Worm (Caenorhabditis elegans) whole organism, L4 larva: ENCODE measurements around the gene nca-2.
A peak's percentile ranks its signal among the peaks of the same experiment; 100 is the strongest.

ENCODE experiments used
- F10B5.3 ChIP-seq: sonication (generic microtip); optimal IDR thresholded peaks from 2 replicates; lab custom pipeline; 2016; ENCODE audit warnings: mild to moderate bottlenecking, missing genetic modification characterization, missing compliant biosample characterization
- F49E8.2 ChIP-seq: sonication (generic microtip); optimal IDR thresholded peaks from 2 replicates; lab custom pipeline; 2016; ENCODE audit warnings: missing compliant biosample characterization, mild to moderate bottlenecking, missing genetic modification characterization, borderline replicate concordance
- R02D3.7 ChIP-seq: fragments of 150-350 bp; sonication (generic microtip); optimal IDR thresholded peaks from 3 replicates; lab custom pipeline; 2014; ENCODE audit warnings: missing biosample characterization, missing genetic modification characterization
- T20F7.1 ChIP-seq: fragments of 200-800 bp; sonication (Bioruptor generic); optimal IDR thresholded peaks from 2 replicates; lab custom pipeline; 2018; ENCODE audit warnings: mild to moderate bottlenecking, missing genetic modification characterization, missing compliant biosample characterization
- T26A8.4 ChIP-seq: fragments of 200-800 bp; sonication (Bioruptor generic); IDR thresholded peaks from 2 replicates; pipeline ENCODE4 v1.3.6; 2022; ENCODE audit warnings: missing genetic modification characterization, missing compliant biosample characterization
- ZK337.2 ChIP-seq: fragments of 200-800 bp; sonication (Bioruptor generic); IDR thresholded peaks from 2 replicates; pipeline ENCODE4 v1.3.6; 2022; ENCODE audit warnings: missing genetic modification reagents, missing genetic modification characterization, missing compliant biosample characterization
- aha-1 ChIP-seq: fragments of 150-350 bp; peaks from one replicate; lab custom pipeline; 2014; ENCODE audit warnings: missing biosample characterization, missing genetic modification characterization
- ama-1 ChIP-seq: fragments of 150-350 bp; optimal IDR thresholded peaks from 2 replicates; lab custom pipeline; 2014; ENCODE audit warnings: inconsistent platforms, mixed read lengths
- arid-1 ChIP-seq: fragments of 200-800 bp; sonication (Bioruptor generic); conservative IDR thresholded peaks from 2 replicates; pipeline ENCODE4 v1.3.6; 2022; ENCODE audit warnings: missing genetic modification reagents, missing genetic modification characterization, missing compliant biosample characterization
- ceh-20 ChIP-seq: fragments of 200-800 bp; sonication (Bioruptor generic); IDR thresholded peaks from 2 replicates; pipeline ENCODE4 v1.3.6; 2022; ENCODE audit warnings: missing genetic modification reagents, missing genetic modification characterization, missing compliant biosample characterization
- ceh-44 ChIP-seq: fragments of 200-800 bp; sonication (Bioruptor generic); IDR thresholded peaks from 2 replicates; pipeline ENCODE4 v1.3.6; 2022; ENCODE audit warnings: missing genetic modification reagents, missing genetic modification characterization, missing compliant biosample characterization
- ces-1 ChIP-seq: fragments of 150-350 bp; sonication (generic microtip); optimal IDR thresholded peaks from 4 replicates; lab custom pipeline; 2014; ENCODE audit warnings: missing biosample characterization, missing genetic modification reagents, missing genetic modification characterization
- ctbp-1 ChIP-seq: fragments of 200-800 bp; sonication (Bioruptor generic); IDR thresholded peaks from 2 replicates; pipeline ENCODE4 v1.3.6; 2022; ENCODE audit warnings: missing genetic modification reagents, missing genetic modification characterization, missing compliant biosample characterization
- daf-16 ChIP-seq, 3 experiments: sonication (generic microtip); optimal IDR thresholded peaks; 2 replicates each; lab custom pipeline; 2016 to 2017; ENCODE audit warnings: missing genetic modification characterization in 3 of 3, missing genetic modification reagents in 3 of 3, mild to moderate bottlenecking in 2 of 3, missing compliant biosample characterization in 2 of 3, missing biosample characterization in 1 of 3, moderate library complexity in 1 of 3
- dmd-6 ChIP-seq: fragments of 200-800 bp; sonication (Bioruptor generic); IDR thresholded peaks from 2 replicates; pipeline ENCODE4 v1.3.6; 2022; ENCODE audit warnings: missing genetic modification reagents, missing genetic modification characterization, missing compliant biosample characterization
- dmd-9 ChIP-seq: fragments of 200-800 bp; sonication (Bioruptor generic); IDR thresholded peaks from 2 replicates; pipeline ENCODE4 v1.3.6; 2022; ENCODE audit warnings: missing genetic modification reagents, missing genetic modification characterization, missing compliant biosample characterization
- dpl-1 ChIP-seq: fragments of 150-350 bp; optimal IDR thresholded peaks from 2 replicates; lab custom pipeline; 2014; ENCODE audit warnings: missing biosample characterization, missing genetic modification reagents, missing genetic modification characterization
- fkh-10 ChIP-seq: fragments of 150-350 bp; optimal IDR thresholded peaks from 2 replicates; lab custom pipeline; 2014; ENCODE audit warnings: missing biosample characterization, missing genetic modification reagents, missing genetic modification characterization
- gei-8 ChIP-seq: fragments of 200-800 bp; sonication (Bioruptor generic); optimal IDR thresholded peaks from 2 replicates; lab custom pipeline; 2018; ENCODE audit warnings: mild to moderate bottlenecking, missing genetic modification characterization, missing compliant biosample characterization
- hlh-30 ChIP-seq: sonication (generic microtip); optimal IDR thresholded peaks from 2 replicates; lab custom pipeline; 2017; ENCODE audit warnings: antibody characterized with exemption, mild to moderate bottlenecking, missing genetic modification characterization, missing compliant biosample characterization; ENCODE audit not compliant: insufficient read depth
- hmg-1.1 ChIP-seq: fragments of 200-800 bp; sonication (Bioruptor generic); IDR thresholded peaks from 2 replicates; pipeline ENCODE4 v1.3.6; 2022; ENCODE audit warnings: missing genetic modification reagents, missing genetic modification characterization, missing compliant biosample characterization
- lim-7 ChIP-seq: fragments of 200-800 bp; sonication (Bioruptor generic); IDR thresholded peaks from 2 replicates; pipeline ENCODE4 v1.3.6; 2022; ENCODE audit warnings: missing genetic modification characterization, missing compliant biosample characterization
- lin-13 ChIP-seq: fragments of 150-350 bp; optimal IDR thresholded peaks from 2 replicates; lab custom pipeline; 2014; ENCODE audit warnings: missing biosample characterization, missing genetic modification reagents, missing genetic modification characterization
- lin-38 ChIP-seq: fragments of 200-800 bp; sonication (Bioruptor generic); IDR thresholded peaks from 2 replicates; pipeline ENCODE4 v1.3.6; 2022; ENCODE audit warnings: missing genetic modification reagents, missing genetic modification characterization, missing compliant biosample characterization
- lin-39 ChIP-seq: fragments of 150-350 bp; optimal IDR thresholded peaks from 2 replicates; lab custom pipeline; 2014; ENCODE audit warnings: missing biosample characterization, missing genetic modification reagents, missing genetic modification characterization
- lsy-2 ChIP-seq, 2 experiments: fragments of 150-350 bp in 1 of 2; sonication (generic microtip) in 1 of 2; optimal IDR thresholded peaks; 2 replicates each; lab custom pipeline; 2014 to 2017; ENCODE audit warnings: missing biosample characterization in 2 of 2, missing genetic modification characterization in 2 of 2
- mep-1 ChIP-seq: fragments of 150-350 bp; sonication (generic microtip); optimal IDR thresholded peaks from 3 replicates; lab custom pipeline; 2014; ENCODE audit warnings: missing biosample characterization, missing genetic modification characterization
- mes-2 ChIP-seq: sonication (generic microtip); optimal IDR thresholded peaks from 2 replicates; lab custom pipeline; 2016; ENCODE audit warnings: missing genotype, mild to moderate bottlenecking, missing genetic modification characterization, missing compliant biosample characterization; ENCODE audit not compliant: poor library complexity, severe bottlenecking
- mxl-3 ChIP-seq: fragments of 200-800 bp; sonication (Bioruptor generic); optimal IDR thresholded peaks from 2 replicates; lab custom pipeline; 2018; ENCODE audit warnings: mild to moderate bottlenecking, missing genetic modification characterization, missing compliant biosample characterization
- nhr-25 ChIP-seq: sonication (generic microtip); optimal IDR thresholded peaks from 2 replicates; lab custom pipeline; 2017; ENCODE audit warnings: missing genetic modification characterization, mild to moderate bottlenecking, missing compliant biosample characterization, antibody characterized with exemption, moderate library complexity, borderline replicate concordance; ENCODE audit not compliant: insufficient read depth
- nhr-6 ChIP-seq: fragments of 150-350 bp; optimal IDR thresholded peaks from 2 replicates; lab custom pipeline; 2014; ENCODE audit warnings: missing biosample characterization, missing genetic modification characterization
- rbr-2 ChIP-seq: sonication (generic microtip); optimal IDR thresholded peaks from 2 replicates; lab custom pipeline; 2016; ENCODE audit warnings: missing genotype, missing genetic modification characterization, missing compliant biosample characterization
- sdz-12 ChIP-seq: fragments of 200-800 bp; sonication (Bioruptor generic); optimal IDR thresholded peaks from 2 replicates; lab custom pipeline; 2018; ENCODE audit warnings: mild to moderate bottlenecking, missing genetic modification characterization, missing compliant biosample characterization
- spr-1 ChIP-seq: sonication (generic microtip); optimal IDR thresholded peaks from 2 replicates; lab custom pipeline; 2016; ENCODE audit warnings: mild to moderate bottlenecking, missing genetic modification characterization, missing compliant biosample characterization
- tag-97 ChIP-seq: fragments of 200-800 bp; sonication (Bioruptor generic); IDR thresholded peaks from 2 replicates; pipeline ENCODE4 v1.3.6; 2022; ENCODE audit warnings: missing genetic modification characterization, missing compliant biosample characterization
- tra-1 ChIP-seq: fragments of 200-800 bp; sonication (Bioruptor generic); IDR thresholded peaks from 2 replicates; pipeline ENCODE4 v1.3.6; 2022; ENCODE audit warnings: missing genetic modification reagents, missing genetic modification characterization, missing compliant biosample characterization
- unc-130 ChIP-seq: sonication (generic microtip); optimal IDR thresholded peaks from 2 replicates; lab custom pipeline; 2016; ENCODE audit warnings: missing genetic modification reagents, missing genetic modification characterization, missing compliant biosample characterization
- unc-62 ChIP-seq, 3 experiments: fragments of 150-350 bp in 1 of 3; sonication (generic microtip); optimal IDR thresholded peaks in 2 of 3; peaks in 1 of 3; 1 replicate in 1 of 3; 2 replicates in 2 of 3; lab custom pipeline; 2014 to 2017; ENCODE audit warnings: missing biosample characterization in 3 of 3, missing genetic modification characterization in 3 of 3, missing genetic modification reagents in 3 of 3, missing genotype in 1 of 3
- zfp-3 ChIP-seq: fragments of 200-800 bp; sonication (Bioruptor generic); conservative IDR thresholded peaks from 2 replicates; pipeline ENCODE4 v1.3.6; 2022; ENCODE audit warnings: missing genetic modification reagents, missing genetic modification characterization, missing compliant biosample characterization
- zip-2 ChIP-seq: fragments of 150-350 bp; optimal IDR thresholded peaks from 2 replicates; lab custom pipeline; 2014; ENCODE audit warnings: missing biosample characterization, missing genetic modification characterization

The nca-2 gene

DNA sequence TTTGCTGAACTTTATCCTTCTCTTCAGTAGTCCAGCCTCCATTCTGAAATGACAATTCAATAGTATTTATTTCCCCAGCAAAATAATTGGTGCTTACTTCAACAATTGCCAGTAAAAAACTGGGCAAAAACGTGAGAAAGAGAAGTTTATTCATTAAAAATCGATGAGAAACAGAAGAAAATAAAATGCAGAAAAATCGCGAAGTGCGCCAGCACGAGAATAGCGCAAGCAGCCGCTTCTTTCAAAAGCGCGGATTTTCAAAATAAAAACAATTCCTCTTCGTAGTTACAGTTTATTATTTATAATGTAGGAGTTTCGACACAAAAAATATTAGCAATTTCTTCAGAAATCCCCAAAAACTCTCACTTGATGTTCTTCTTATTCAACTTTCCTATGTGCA is 2.5 kb upstream of the nca-2 start, which contains the start of gene C27F2.9 (continued):
- TF ChIP-seq ces-1 (GFP tag; lab: Kevin White, UChicago) = no peak
- peak; percentile 95 for TF ChIP-seq mes-2 (tag; lab: Kevin White, UChicago)
- TF ChIP-seq F10B5.3 = peak; percentile 56
- peak; percentile 67 for TF ChIP-seq dmd-6 (GFP tag; lab: Robert Waterston, UW)
- TF ChIP-seq T20F7.1 (GFP tag; lab: Kevin White, UChicago) = peak; percentile 83
- TF ChIP-seq rbr-2 (tag; lab: Kevin White, UChicago) = peak; percentile 82
- TF ChIP-seq dpl-1 (GFP tag; lab: Kevin White, UChicago) = peak; percentile 99
- no peak for TF ChIP-seq ceh-44
- TF ChIP-seq T26A8.4 = no peak; the same call in 1 of the 2 replicates
- peak; percentile 54; the same call in 1 of the 2 replicates for TF ChIP-seq tra-1 (GFP tag; lab: Robert Waterston, UW)
- peak; percentile 59 for TF ChIP-seq unc-130 (GFP tag; lab: Kevin White, UChicago)
- no peak for TF ChIP-seq tag-97 (GFP tag; lab: Robert Waterston, UW)
- peak; percentile 70 for TF ChIP-seq nhr-25
- TF ChIP-seq unc-62 (GFP tag; optimal IDR thresholded peaks at IDR 0.05 in 1 of 2; lab: Kevin White, UChicago) = peak in 1 of 2 experiments; percentile 98
- TF ChIP-seq unc-62 (tag; optimal IDR thresholded peaks at IDR 0.05; lab: Kevin White, UChicago) = no peak
- peak; percentile 74; the same call in 1 of the 2 replicates for TF ChIP-seq dmd-9
- peak; percentile 88 for TF ChIP-seq mep-1
- no peak for TF ChIP-seq aha-1
- TF ChIP-seq fkh-10 (GFP tag; lab: Kevin White, UChicago) = peak; percentile 57
- no peak for TF ChIP-seq R02D3.7 (tag; lab: Kevin White, UChicago)
- TF ChIP-seq arid-1 (GFP tag; lab: Robert Waterston, UW) = peak; percentile 77; the same call in 1 of the 2 replicates
- TF ChIP-seq ZK337.2 (GFP tag; lab: Robert Waterston, UW) = no peak
- TF ChIP-seq hlh-30 (tag; lab: Kevin White, UChicago) = peak; percentile 73
- TF ChIP-seq ceh-20 (GFP tag; lab: Robert Waterston, UW) = peak; percentile 77
- peak; percentile 56 to 92 for TF ChIP-seq lsy-2 (tag; optimal IDR thresholded peaks at IDR 0.05; lab: Kevin White, UChicago)
- no peak for TF ChIP-seq lim-7 (GFP tag; lab: Robert Waterston, UW)
- peak; percentile 61 for TF ChIP-seq lin-13 (GFP tag; lab: Kevin White, UChicago)
- no peak for TF ChIP-seq mxl-3 (GFP tag; lab: Kevin White, UChicago)
- TF ChIP-seq ama-1 (lab: Kevin White, UChicago) = peak; percentile 22
- peak; percentile 31 for TF ChIP-seq zip-2
- TF ChIP-seq zfp-3 (GFP tag; lab: Robert Waterston, UW) = 0 out of 2 replicates have a peak, but pooled peaks have one; percentile 57
- TF ChIP-seq sdz-12 (GFP tag; lab: Kevin White, UChicago) = no peak
- TF ChIP-seq nhr-6 = peak; percentile 82
- peak; percentile 68 for TF ChIP-seq spr-1 (tag; lab: Kevin White, UChicago)
- peak; percentile 19 for TF ChIP-seq F49E8.2 (tag; lab: Kevin White, UChicago)
- no peak for TF ChIP-seq gei-8
- peak in 1 of 2 experiments; percentile 62 for TF ChIP-seq daf-16 (GFP tag; optimal IDR thresholded peaks at IDR 0.05; lab: Kevin White, UChicago)
- peak; percentile 75 for TF ChIP-seq daf-16 (tag; optimal IDR thresholded peaks at IDR 0.05; lab: Kevin White, UChicago)
- peak; percentile 89 for TF ChIP-seq lin-38 (GFP tag; lab: Robert Waterston, UW)
- TF ChIP-seq hmg-1.1 (GFP tag; lab: Robert Waterston, UW) = peak; percentile 82
- TF ChIP-seq, all 104 proteins: peak for 42

DNA sequence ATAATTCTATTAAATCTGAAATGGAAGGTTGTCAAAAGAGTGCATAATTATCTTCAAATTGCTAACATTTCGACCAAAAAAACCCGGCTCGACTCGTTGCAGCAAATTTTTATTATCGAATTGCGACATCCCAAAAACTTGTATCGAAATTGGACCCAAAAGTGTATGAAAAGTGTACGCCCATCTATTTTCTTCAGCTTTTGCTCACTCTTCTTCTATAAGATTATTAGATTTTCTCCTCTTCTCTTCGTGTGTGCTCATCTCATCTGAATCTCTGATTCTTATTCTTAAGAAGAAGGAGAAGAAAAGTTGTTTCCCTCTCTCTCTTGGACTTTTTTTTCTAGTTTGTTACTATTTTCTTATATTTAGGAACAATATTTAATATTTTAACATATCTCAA is 1.9 kb downstream of the nca-2 start:
- 0 out of 2 replicates have a peak, but pooled peaks have one; percentile 23 for TF ChIP-seq ctbp-1
- peak; percentile 95 for TF ChIP-seq ces-1 (GFP tag; lab: Kevin White, UChicago)
- peak in 1 of 2 experiments; percentile 31 for TF ChIP-seq lsy-2 (tag; optimal IDR thresholded peaks at IDR 0.05; lab: Kevin White, UChicago)
- no peak for TF ChIP-seq lin-39 (tag; lab: Kevin White, UChicago)
- peak; percentile 79 for TF ChIP-seq fkh-10 (GFP tag; lab: Kevin White, UChicago)
